Worm (Caenorhabditis elegans): ENCODE measurements around the gene tbx-38.

The tbx-38 gene

DNA sequence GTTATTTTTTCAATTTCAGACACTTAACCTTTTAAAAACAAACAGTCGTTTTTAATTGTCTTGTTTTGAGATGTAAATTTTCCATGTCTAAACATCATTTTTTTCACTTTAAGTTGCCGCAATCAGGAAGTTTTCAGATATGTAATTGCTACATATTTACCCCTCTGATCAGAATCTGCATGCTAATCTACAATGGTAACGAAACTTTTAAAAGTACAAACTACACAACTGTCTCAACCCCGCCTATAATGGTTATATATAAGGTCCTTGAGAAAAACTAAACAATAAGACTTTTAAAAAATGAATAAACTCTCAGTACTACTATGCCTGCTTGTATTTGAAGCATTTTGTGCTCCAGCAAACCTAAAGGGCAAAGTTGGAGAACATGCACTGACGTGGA is 23.0 kb upstream of the tbx-38 start, which contains the start of gene C18D11.9:
Gene C18D11.9 (plus strand): TSS at position 301 of the 400 bp plus-strand sequence.
- TF ChIP-seq efl-1 (optimal IDR thresholded peaks at IDR 0.05) (no peak), efl-1 (GFP tag; optimal IDR thresholded peaks at IDR 0.05 in 1 of 2) (peak in 1 of 2 experiments; percentile 31), pqm-1 (tag; optimal IDR thresholded peaks at IDR 0.05) (no peak)

DNA sequence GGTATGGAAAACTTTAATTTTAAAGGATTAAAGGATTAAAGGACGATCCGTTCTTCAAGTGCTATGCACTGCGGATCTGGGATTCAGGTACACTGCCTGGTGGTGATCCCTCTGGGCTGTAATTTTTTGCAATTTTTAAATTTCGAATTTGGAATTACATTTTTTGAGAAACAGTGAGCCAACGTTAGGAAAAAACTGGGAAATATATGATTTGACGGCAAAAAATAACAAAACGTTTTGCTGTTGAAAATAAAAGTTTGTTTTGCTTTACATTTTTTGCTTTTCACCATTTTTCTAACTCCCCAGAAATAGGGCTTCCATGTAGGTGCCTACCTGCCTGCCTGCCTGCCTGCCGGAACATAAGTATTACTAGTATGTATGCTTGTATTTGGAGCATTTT is 21.6 kb upstream of the tbx-38 start, which contains the start of gene C18D11.10:
Gene C18D11.10 (plus strand): TSS at position 301 of the 400 bp plus-strand sequence.
- TF ChIP-seq egl-13 (tag; optimal IDR thresholded peaks at IDR 0.05) (no peak), mef-2 (tag; optimal IDR thresholded peaks at IDR 0.05) (no peak), C34B4.2 (tag; optimal IDR thresholded peaks at IDR 0.05) (no peak), rnt-1 (tag; optimal IDR thresholded peaks at IDR 0.05) (no peak)

DNA sequence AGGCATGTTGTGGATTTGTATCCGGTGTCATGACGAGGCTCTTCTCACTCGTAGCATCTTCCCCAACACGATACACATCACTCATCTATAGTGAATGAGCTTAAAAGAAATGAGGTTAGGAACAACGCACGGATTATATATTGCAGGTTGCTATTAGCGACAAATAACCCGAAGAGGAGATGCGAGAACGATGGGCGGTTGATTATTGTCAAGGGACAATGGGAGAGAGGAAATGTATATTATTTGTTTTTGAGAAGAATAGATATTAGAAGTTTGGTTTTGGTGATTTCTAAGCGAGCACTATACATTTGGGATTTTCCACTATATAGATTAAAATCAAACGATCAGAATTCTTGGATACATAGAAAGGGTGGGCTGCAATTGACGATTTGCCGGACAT is 20.8 kb upstream of the tbx-38 start, which contains the start of gene C18D11.7:
Gene C18D11.7 (minus strand): TSS at position 101 of the 400 bp plus-strand sequence.
- TF ChIP-seq egl-27 (tag; optimal IDR thresholded peaks at IDR 0.05) (no peak), dsc-1 (tag; optimal IDR thresholded peaks at IDR 0.05) (peak; percentile 15)

DNA sequence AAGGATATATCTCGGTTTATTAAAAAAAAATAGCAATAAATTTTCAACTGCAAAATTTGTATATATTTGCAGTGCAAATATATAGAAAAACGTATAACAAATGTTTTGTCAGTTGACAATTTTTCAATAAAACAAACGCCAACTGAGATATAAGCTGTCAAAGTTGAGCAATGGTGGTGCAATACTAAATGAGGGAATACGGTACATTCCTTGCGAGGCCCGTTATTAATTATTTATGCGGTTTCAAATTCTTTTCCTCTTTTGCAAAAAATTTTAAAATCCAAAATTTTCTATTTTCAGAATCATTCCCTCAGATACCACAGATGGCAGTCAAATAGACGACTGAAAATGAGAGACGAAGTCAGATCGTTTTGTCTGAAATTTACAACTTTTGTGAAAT is 9.6 kb upstream of the tbx-38 start, which contains the start of gene twk-39:
Gene twk-39 (plus strand): TSS at position 301 of the 400 bp plus-strand sequence.
- no peak for TF ChIP-seq mep-1 (tag; optimal IDR thresholded peaks at IDR 0.05)
- TF ChIP-seq nhr-71 (tag; optimal IDR thresholded peaks at IDR 0.05), result no peak
- no peak for TF ChIP-seq ceh-63 (GFP tag; optimal IDR thresholded peaks at IDR 0.05)
- TF ChIP-seq zag-1 (tag; optimal IDR thresholded peaks at IDR 0.05), result no peak
- no peak for TF ChIP-seq rnt-1 (tag; optimal IDR thresholded peaks at IDR 0.05)
- no peak for TF ChIP-seq nhr-77 (tag; optimal IDR thresholded peaks at IDR 0.05)
- TF ChIP-seq ets-5 (GFP tag; IDR thresholded peaks at IDR 0.05), result no peak
- no peak for TF ChIP-seq dpl-1 (GFP tag; optimal IDR thresholded peaks at IDR 0.05)
- TF ChIP-seq aly-2 (tag; optimal IDR thresholded peaks at IDR 0.05), result no peak
- TF ChIP-seq egl-13 (tag; optimal IDR thresholded peaks at IDR 0.05), result no peak
- TF ChIP-seq fos-1 (tag; optimal IDR thresholded peaks at IDR 0.05), result no peak
- TF ChIP-seq irx-1 (tag; optimal IDR thresholded peaks at IDR 0.05), result no peak
- TF ChIP-seq mdl-1 (tag; optimal IDR thresholded peaks at IDR 0.05), result no peak

DNA sequence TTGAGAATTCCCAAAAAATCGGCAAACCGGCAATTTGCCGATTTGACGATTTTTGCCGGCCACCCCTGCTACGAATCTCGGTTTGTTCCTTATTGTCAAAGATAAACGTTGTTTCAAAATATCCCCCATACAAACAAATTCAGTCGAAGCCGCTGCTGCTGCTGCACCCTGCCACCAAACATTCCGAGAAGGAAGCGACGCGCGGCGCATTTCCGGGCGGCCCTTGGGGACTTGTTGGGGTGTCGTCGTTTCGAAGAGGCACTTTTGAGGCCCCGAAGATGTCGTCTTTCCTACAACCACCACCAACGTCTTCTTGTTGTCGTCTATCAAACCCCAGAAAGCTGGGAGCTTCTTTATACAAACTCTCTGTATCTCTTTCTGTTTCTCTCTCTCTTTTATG is 8.5 kb upstream of the tbx-38 start:
- no peak for TF ChIP-seq sup-37 (GFP tag; optimal IDR thresholded peaks at IDR 0.05)
- TF ChIP-seq elt-3 (tag; optimal IDR thresholded peaks at IDR 0.05), result no peak
- TF ChIP-seq lin-14 (GFP tag; optimal IDR thresholded peaks at IDR 0.05), result peak; percentile 69
- TF ChIP-seq fkh-10 (GFP tag; optimal IDR thresholded peaks at IDR 0.05), result no peak
- no peak for TF ChIP-seq efl-1 (optimal IDR thresholded peaks at IDR 0.05)
- peak in 1 of 2 experiments; percentile 78 for TF ChIP-seq efl-1 (GFP tag; optimal IDR thresholded peaks at IDR 0.05 in 1 of 2)
- no peak for TF ChIP-seq elt-2 (tag; optimal IDR thresholded peaks at IDR 0.05)
- no peak for TF ChIP-seq mef-2 (tag; optimal IDR thresholded peaks at IDR 0.05)
- TF ChIP-seq C34B4.2 (tag; optimal IDR thresholded peaks at IDR 0.05), result no peak
- TF ChIP-seq unc-130 (tag; optimal IDR thresholded peaks at IDR 0.05), result no peak
- TF ChIP-seq ces-1 (GFP tag; optimal IDR thresholded peaks at IDR 0.05), result no peak
- no peak for TF ChIP-seq mep-1 (tag; optimal IDR thresholded peaks at IDR 0.05)
- TF ChIP-seq C16A3.4 (tag; optimal IDR thresholded peaks at IDR 0.05), result no peak
- TF ChIP-seq sox-4 (tag; optimal IDR thresholded peaks at IDR 0.05), result no peak
- no peak for TF ChIP-seq egl-27 (tag; optimal IDR thresholded peaks at IDR 0.05)
- TF ChIP-seq aha-1 (tag; optimal IDR thresholded peaks at IDR 0.05), result no peak

DNA sequence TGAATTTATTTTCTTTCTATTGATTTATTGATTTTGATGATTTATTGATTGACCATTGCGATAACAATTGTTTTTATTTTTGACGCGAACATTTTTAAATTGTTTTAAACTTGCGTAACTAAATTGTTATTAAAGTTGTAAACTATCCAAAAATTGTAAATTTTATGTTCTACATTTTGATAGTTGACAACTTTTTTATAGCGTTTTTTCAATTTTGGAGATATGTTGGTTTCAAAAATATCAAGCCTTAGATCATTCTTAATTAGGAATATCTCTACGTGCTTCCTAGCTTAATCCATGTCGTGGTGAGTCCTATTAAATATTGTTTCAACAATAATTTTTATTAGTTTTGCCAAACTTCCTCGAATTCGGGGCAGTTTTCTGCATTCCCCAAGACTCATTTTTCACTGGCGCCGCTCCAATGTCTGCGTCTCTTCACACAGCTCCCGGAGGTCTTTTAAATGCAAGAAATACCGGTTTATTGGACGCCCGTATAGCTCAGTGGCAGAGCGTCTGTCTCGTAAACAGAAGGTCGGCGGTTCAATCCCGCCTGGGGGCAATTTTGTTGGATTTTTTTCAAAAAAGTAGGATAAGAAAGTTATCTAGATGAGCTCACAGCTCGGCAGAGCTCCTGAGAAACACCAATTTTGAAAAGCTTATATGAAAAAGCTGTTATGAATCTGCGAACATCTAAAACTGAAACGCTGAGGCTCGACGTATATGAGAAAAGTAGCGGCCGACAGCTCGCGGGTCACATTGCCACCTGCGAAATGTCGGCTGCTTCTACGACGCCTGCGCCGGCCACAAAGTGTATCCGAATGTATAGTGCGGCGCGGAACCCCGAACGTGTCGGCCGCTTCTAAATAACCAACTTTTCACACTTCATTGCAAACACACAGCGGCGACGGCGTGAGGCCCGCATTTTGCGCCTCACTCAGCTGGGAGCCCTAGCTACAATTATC is 6.7 kb upstream of the tbx-38 start, which contains the start of gene C24H11.2:
Gene C24H11.2 (minus strand): TSS at position 51 of the 962 bp plus-strand sequence.
- TF ChIP-seq aly-2 (tag; optimal IDR thresholded peaks at IDR 0.05) (peak; percentile 17), lin-39 (tag; optimal IDR thresholded peaks at IDR 0.05) (peak; percentile 17), swsn-7 (tag; optimal IDR thresholded peaks at IDR 0.05) (peak; percentile 60), lsy-2 (tag; optimal IDR thresholded peaks at IDR 0.05) (peak; percentile 52 to 76), irx-1 (tag; optimal IDR thresholded peaks at IDR 0.05) (peak; percentile 62), tbx-2 (tag; optimal IDR thresholded peaks at IDR 0.05) (peak; percentile 58), snu-23 (GFP tag; optimal IDR thresholded peaks at IDR 0.05) (peak; percentile 73), nhr-19 (GFP tag; conservative IDR thresholded peaks at IDR 0.05) (peak; percentile 63), nhr-20 (tag; optimal IDR thresholded peaks at IDR 0.05) (peak; percentile 53), ceh-88 (GFP tag; IDR thresholded peaks at IDR 0.05) (0 out of 2 replicates have a peak, but pooled peaks have one; percentile 11), nhr-85 (tag) (peak; percentile 74), jun-1 (tag; optimal IDR thresholded peaks at IDR 0.05) (peak; percentile 39), nhr-47 (tag; optimal IDR thresholded peaks at IDR 0.05) (peak; percentile 70), mep-1 (tag; optimal IDR thresholded peaks at IDR 0.05) (peak; percentile 74)
